Worm (Caenorhabditis elegans) whole organism, midembryonic: ENCODE data around the gene K06A9.3.

ENCODE experiments used
- cog-1 ChIP-seq: sonication (generic microtip); optimal IDR thresholded peaks from 2 replicates; lab custom pipeline; 2016; ENCODE audit warnings: missing genetic modification characterization, missing compliant biosample characterization
- flt-1 ChIP-seq: fragments of 200-800 bp; sonication (Bioruptor generic); IDR thresholded peaks from 2 replicates; pipeline ENCODE4 v1.3.6; 2022; ENCODE audit warnings: missing genetic modification characterization, missing compliant biosample characterization
- tab-1 ChIP-seq: fragments of 200-800 bp; sonication (Bioruptor generic); IDR thresholded peaks from 2 replicates; pipeline ENCODE4 v1.3.6; 2022; ENCODE audit warnings: missing genetic modification characterization, missing compliant biosample characterization

DNA sequence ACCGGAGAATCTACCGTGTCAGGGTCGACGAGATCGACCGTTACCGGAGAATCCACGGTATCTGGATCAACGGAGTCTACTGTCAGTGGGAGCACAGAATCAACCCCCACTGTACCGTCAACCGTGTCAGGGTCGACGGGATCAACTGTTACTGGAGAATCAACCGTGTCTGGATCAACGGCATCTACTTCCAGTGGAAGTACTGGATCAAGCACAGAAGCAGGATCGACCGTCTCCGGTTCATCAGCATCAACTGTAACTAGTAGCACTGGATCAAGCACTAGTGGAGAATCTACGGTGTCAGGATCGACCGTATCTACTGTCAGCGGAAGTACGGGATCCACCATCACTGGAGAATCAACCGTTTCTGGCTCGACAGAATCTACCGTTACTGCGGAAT, 36.8 kb upstream of the K06A9.3 start, which contains the start of gene H02F09.2:
- TF ChIP-seq tab-1 (GFP tag; lab: Robert Waterston, UW) (no peak), flt-1 (GFP tag; lab: Robert Waterston, UW) (no peak), cog-1 (no peak)
